4 fruit fly cellular contexts compared by ENCODE assay signal in the genomic region with DNA sequence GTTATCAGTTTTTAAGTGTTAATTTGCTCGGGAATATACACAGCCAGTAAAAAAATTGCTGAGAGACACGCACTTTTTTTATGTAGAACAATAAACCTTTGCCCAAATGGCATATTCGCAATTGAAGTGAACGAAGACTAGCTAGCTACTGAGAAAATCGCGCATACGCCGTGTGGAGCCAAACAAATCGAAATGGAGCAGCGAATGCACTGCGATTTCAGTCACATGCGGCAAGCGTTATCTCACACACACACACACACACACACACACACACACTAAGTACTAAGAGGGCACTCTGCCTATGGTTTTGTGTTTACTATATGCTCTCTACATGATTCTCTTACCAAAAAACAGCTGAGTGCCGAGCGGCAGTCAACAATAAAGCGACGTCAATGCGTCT.
TF ChIP-seq lines count a peak whose summit lies in the region.

No protein-coding gene starts in this region.

- no peak for TF ChIP-seq CTCF in whole organism, embryonic (GFP tag; optimal IDR thresholded peaks at IDR 0.05; lab: Kevin White, UChicago)

TF ChIP-seq in whole organism, 6 proteins besides CTCF, POLR2A, EP300 and RAD21:
- TF ChIP-seq Dll (optimal IDR thresholded peaks at IDR 0.05; lab: Kevin White, UChicago) = peak; percentile 34
- TF ChIP-seq CG8478 (optimal IDR thresholded peaks at IDR 0.05; lab: Kevin White, UChicago) = no peak
- no peak for TF ChIP-seq pan (optimal IDR thresholded peaks at IDR 0.05; lab: Kevin White, UChicago)

TF ChIP-seq in whole organism, adult, 20 proteins besides CTCF, POLR2A, EP300 and RAD21:
- peak; percentile 13 for TF ChIP-seq CG12768 (GFP tag; optimal IDR thresholded peaks at IDR 0.05; lab: Kevin White, UChicago)
- TF ChIP-seq CG14711 (tag; optimal IDR thresholded peaks at IDR 0.05; lab: Kevin White, UChicago) = no peak

TF ChIP-seq in whole organism, embryonic, 481 proteins besides CTCF, POLR2A, EP300 and RAD21 (continues in another document):
- TF ChIP-seq sisA (GFP tag; IDR thresholded peaks at IDR 0.05; lab: Robert Waterston, UW) (no peak), CG10959 (GFP tag; IDR thresholded peaks at IDR 0.05; lab: Robert Waterston, UW) (no peak), jing (GFP tag; optimal IDR thresholded peaks at IDR 0.05; lab: Kevin White, UChicago) (no peak), emc (GFP tag; optimal IDR thresholded peaks at IDR 0.05; lab: Kevin White, UChicago) (no peak), CG9215 (GFP tag; IDR thresholded peaks at IDR 0.05; lab: Robert Waterston, UW) (no peak), gcm2 (GFP tag; optimal IDR thresholded peaks at IDR 0.05; lab: Kevin White, UChicago) (no peak), PHDP (tag; optimal IDR thresholded peaks at IDR 0.05; lab: Kevin White, UChicago) (no peak), CG2120 (GFP tag; optimal IDR thresholded peaks at IDR 0.05; lab: Kevin White, UChicago) (no peak), knrl (GFP tag; IDR thresholded peaks at IDR 0.05; lab: Robert Waterston, UW; ENCODE audit: partially characterized antibody) (no peak), Trl (optimal IDR thresholded peaks at IDR 0.05; lab: Kevin White, UChicago) (peak; percentile 15 to 70), Trl (GFP tag; optimal IDR thresholded peaks at IDR 0.05; lab: Kevin White, UChicago) (no peak), CG14441 (GFP tag; IDR thresholded peaks at IDR 0.05; lab: Robert Waterston, UW) (no peak), CG12071 (GFP tag; optimal IDR thresholded peaks at IDR 0.05; lab: Kevin White, UChicago) (no peak), scrt (GFP tag; optimal IDR thresholded peaks at IDR 0.05; lab: Kevin White, UChicago) (no peak), Mes4 (GFP tag; optimal IDR thresholded peaks at IDR 0.05; lab: Kevin White, UChicago) (no peak), Rfx (GFP tag; IDR thresholded peaks at IDR 0.05; lab: Robert Waterston, UW) (no peak), peb (GFP tag; IDR thresholded peaks at IDR 0.05; lab: Robert Waterston, UW) (no peak), hth (optimal IDR thresholded peaks at IDR 0.05; lab: Kevin White, UChicago) (no peak), nerfin-2 (GFP tag; IDR thresholded peaks at IDR 0.05; lab: Robert Waterston, UW; ENCODE audit: partially characterized antibody) (no peak), CG7987 (GFP tag; optimal IDR thresholded peaks at IDR 0.05; lab: Kevin White, UChicago) (no peak), chinmo (GFP tag; IDR thresholded peaks at IDR 0.05; lab: Robert Waterston, UW; ENCODE audit: partially characterized antibody) (peak; percentile 85; the same call in 1 of the 4 replicates), CG8478 (optimal IDR thresholded peaks at IDR 0.05; lab: Kevin White, UChicago) (no peak), usp (GFP tag; optimal IDR thresholded peaks at IDR 0.05; lab: Kevin White, UChicago) (no peak), CG7372 (GFP tag; IDR thresholded peaks at IDR 0.05; lab: Robert Waterston, UW) (0 out of 2 replicates have a peak, but pooled peaks have one; percentile 37), CG3163 (GFP tag; optimal IDR thresholded peaks at IDR 0.05; lab: Kevin White, UChicago) (peak; percentile 80), CG17385 (GFP tag; optimal IDR thresholded peaks at IDR 0.05; lab: Kevin White, UChicago) (no peak), Ets97D (GFP tag; optimal IDR thresholded peaks at IDR 0.05; lab: Kevin White, UChicago) (no peak), CG1024 (GFP tag; IDR thresholded peaks at IDR 0.05; lab: Robert Waterston, UW) (no peak), schlank (tag; optimal IDR thresholded peaks at IDR 0.05; lab: Kevin White, UChicago) (no peak), Ada2b (GFP tag; IDR thresholded peaks at IDR 0.05; lab: Robert Waterston, UW) (no peak), bsh (GFP tag; optimal IDR thresholded peaks at IDR 0.05; lab: Kevin White, UChicago) (no peak), Atf6 (GFP tag; IDR thresholded peaks at IDR 0.05; lab: Robert Waterston, UW) (no peak), Sry-δ (GFP tag; optimal IDR thresholded peaks at IDR 0.05; lab: Kevin White, UChicago) (no peak), CG1233 (GFP tag; optimal IDR thresholded peaks at IDR 0.05; lab: Kevin White, UChicago) (no peak), Abd-B (GFP tag; optimal IDR thresholded peaks at IDR 0.05; lab: Kevin White, UChicago) (no peak), CG15514 (GFP tag; optimal IDR thresholded peaks at IDR 0.05; lab: Kevin White, UChicago) (no peak), CG13424 (tag; optimal IDR thresholded peaks at IDR 0.05; lab: Kevin White, UChicago) (no peak), prd (optimal IDR thresholded peaks at IDR 0.05; lab: Kevin White, UChicago) (no peak), prd (GFP tag; IDR thresholded peaks at IDR 0.05; lab: Robert Waterston, UW) (no peak), tna (GFP tag; IDR thresholded peaks at IDR 0.05; lab: Robert Waterston, UW; ENCODE audit: partially characterized antibody) (no peak), CG2712 (tag; optimal IDR thresholded peaks at IDR 0.05; lab: Kevin White, UChicago) (no peak), mirr (GFP tag; optimal IDR thresholded peaks at IDR 0.05; lab: Kevin White, UChicago) (peak; percentile 18)

TF ChIP-seq in whole organism, wandering third instar larva, 38 proteins besides CTCF, POLR2A, EP300 and RAD21:
- TF ChIP-seq Dif (GFP tag; optimal IDR thresholded peaks at IDR 0.05; lab: Kevin White, UChicago; ENCODE audit: partially characterized antibody) = peak; percentile 27
- no peak for TF ChIP-seq N (GFP tag; optimal IDR thresholded peaks at IDR 0.05; lab: Kevin White, UChicago)
- TF ChIP-seq Dfd (GFP tag; optimal IDR thresholded peaks at IDR 0.05; lab: Kevin White, UChicago) = peak; percentile 72
- TF ChIP-seq Rel (GFP tag; optimal IDR thresholded peaks at IDR 0.05; lab: Kevin White, UChicago) = no peak
- TF ChIP-seq Rel (tag; optimal IDR thresholded peaks at IDR 0.05; lab: Kevin White, UChicago) = peak; percentile 2
